Fruit fly (Drosophila melanogaster): ENCODE results near the gene CG31522.

CG31522 gene

DNA sequence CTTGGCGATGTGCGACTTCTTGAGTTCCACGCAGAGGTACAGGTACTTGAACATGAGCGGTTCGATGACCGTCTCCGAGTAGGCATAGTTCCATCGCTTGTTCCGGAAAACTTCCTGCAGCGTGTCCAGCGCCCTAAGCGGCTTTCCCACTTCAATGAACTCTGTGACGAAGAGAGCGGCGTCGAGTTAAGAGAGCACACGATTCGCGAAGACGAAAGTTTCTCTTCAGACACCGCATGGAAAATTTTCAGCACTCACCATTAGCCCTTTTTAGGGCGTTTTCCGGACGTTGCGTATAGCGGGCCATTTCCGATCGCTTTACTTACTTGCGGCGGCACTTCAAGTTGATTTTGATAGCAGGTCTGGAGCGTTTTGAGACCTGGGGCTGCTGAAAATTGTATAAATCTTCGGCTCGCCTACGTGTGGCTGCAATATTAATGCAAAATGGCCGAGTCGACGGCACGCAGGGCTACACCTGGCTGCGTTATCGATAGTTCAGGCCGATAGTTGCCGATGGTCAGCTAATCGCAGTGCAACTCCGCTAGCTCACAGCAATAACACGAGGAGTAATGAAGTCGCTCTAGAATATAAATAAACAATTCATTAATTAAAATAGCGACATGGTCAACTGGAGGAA is 29.1 kb downstream of the CG31522 start, which contains the start of the genes eIF3a and CG1074 (continued):
- no peak for TF ChIP-seq D19B (GFP tag; optimal IDR thresholded peaks at IDR 0.05)
- no peak for TF ChIP-seq Hmr (GFP tag; optimal IDR thresholded peaks at IDR 0.05)
- peak; percentile 15 for TF ChIP-seq CG7745 (tag; optimal IDR thresholded peaks at IDR 0.05)
- TF ChIP-seq oc (tag; optimal IDR thresholded peaks at IDR 0.05): no peak
- no peak for TF ChIP-seq seq (GFP tag; IDR thresholded peaks at IDR 0.05)
- peak; percentile 63; the same call in 1 of the 2 replicates for TF ChIP-seq CG11085 (GFP tag; IDR thresholded peaks at IDR 0.05)
- no peak for TF ChIP-seq CG6813 (GFP tag; optimal IDR thresholded peaks at IDR 0.05)
- TF ChIP-seq al (GFP tag; IDR thresholded peaks at IDR 0.05): peak; percentile 21; the same call in 1 of the 2 replicates
- TF ChIP-seq amos (GFP tag; IDR thresholded peaks at IDR 0.05; ENCODE audit: partially characterized antibody): peak; percentile 98
- peak; percentile 73 for TF ChIP-seq CG9797 (GFP tag; optimal IDR thresholded peaks at IDR 0.05)
- TF ChIP-seq Xrp1 (GFP tag; IDR thresholded peaks at IDR 0.05): peak; percentile 50
- TF ChIP-seq Asciz (GFP tag; optimal IDR thresholded peaks at IDR 0.05): no peak
- peak; percentile 99 for TF ChIP-seq bbx (GFP tag; IDR thresholded peaks at IDR 0.05; ENCODE audit: partially characterized antibody)
- TF ChIP-seq Dll (GFP tag; IDR thresholded peaks at IDR 0.05; ENCODE audit: partially characterized antibody): peak; percentile 91
- no peak for TF ChIP-seq kni (GFP tag; optimal IDR thresholded peaks at IDR 0.05)
- TF ChIP-seq CG7928 (GFP tag; optimal IDR thresholded peaks at IDR 0.05): peak; percentile 84
- TF ChIP-seq sc (optimal IDR thresholded peaks at IDR 0.05): no peak
- no peak for TF ChIP-seq sc (GFP tag; optimal IDR thresholded peaks at IDR 0.05)
- peak; percentile 60 for TF ChIP-seq schlank (tag; optimal IDR thresholded peaks at IDR 0.05)
- no peak for TF ChIP-seq CG4820 (GFP tag; optimal IDR thresholded peaks at IDR 0.05)
- no peak for TF ChIP-seq CG2889 (GFP tag; IDR thresholded peaks at IDR 0.05)
- TF ChIP-seq CG33213 (GFP tag; optimal IDR thresholded peaks at IDR 0.05): peak; percentile 78
- TF ChIP-seq zen (tag; optimal IDR thresholded peaks at IDR 0.05): peak; percentile 84
- peak; percentile 78 for TF ChIP-seq CG3281 (GFP tag; optimal IDR thresholded peaks at IDR 0.05)
- no peak for TF ChIP-seq wdn (GFP tag; IDR thresholded peaks at IDR 0.05)
- TF ChIP-seq sob (GFP tag; IDR thresholded peaks at IDR 0.05): peak; percentile 86
- TF ChIP-seq CG8281 (tag; optimal IDR thresholded peaks at IDR 0.05): no peak
- TF ChIP-seq Optix (GFP tag; IDR thresholded peaks at IDR 0.05): peak; percentile 60; the same call in 2 of the 3 replicates
- peak; percentile 96 for TF ChIP-seq inv (GFP tag; IDR thresholded peaks at IDR 0.05; ENCODE audit: partially characterized antibody)
- no peak for TF ChIP-seq CG17612 (GFP tag; IDR thresholded peaks at IDR 0.05)
- no peak for TF ChIP-seq CG1832 (GFP tag; optimal IDR thresholded peaks at IDR 0.05)
- TF ChIP-seq CG6689 (GFP tag; IDR thresholded peaks at IDR 0.05): 0 out of 2 replicates have a peak, but pooled peaks have one; percentile 13
- TF ChIP-seq tup (GFP tag; optimal IDR thresholded peaks at IDR 0.05): peak; percentile 10
- TF ChIP-seq ATbp (GFP tag; optimal IDR thresholded peaks at IDR 0.05): no peak
- TF ChIP-seq CG14050 (GFP tag; IDR thresholded peaks at IDR 0.05): 0 out of 3 replicates have a peak, but pooled peaks have one; percentile 34
- no peak for TF ChIP-seq ab (GFP tag; optimal IDR thresholded peaks at IDR 0.05)
- peak; percentile 98 for TF ChIP-seq CG7963 (GFP tag; IDR thresholded peaks at IDR 0.05; ENCODE audit: partially characterized antibody)
- TF ChIP-seq lilli (GFP tag; optimal IDR thresholded peaks at IDR 0.05): peak; percentile 79
- peak; percentile 51 for TF ChIP-seq luna (GFP tag; optimal IDR thresholded peaks at IDR 0.05)
- peak; percentile 51 for TF ChIP-seq CG4328 (GFP tag; optimal IDR thresholded peaks at IDR 0.05)
- peak; percentile 11 for TF ChIP-seq CG6854 (GFP tag; optimal IDR thresholded peaks at IDR 0.05)
- TF ChIP-seq CG10431 (GFP tag; optimal IDR thresholded peaks at IDR 0.05): peak; percentile 67
- peak; percentile 86 for TF ChIP-seq Sin3A (optimal IDR thresholded peaks at IDR 0.05)
- peak in 1 of 2 experiments; percentile 14 for TF ChIP-seq Eip74EF (GFP tag; optimal IDR thresholded peaks at IDR 0.05)
- TF ChIP-seq CG7271 (tag; optimal IDR thresholded peaks at IDR 0.05): peak; percentile 78
- peak; percentile 73 for TF ChIP-seq Side (GFP tag; optimal IDR thresholded peaks at IDR 0.05)
- peak; percentile 81 for TF ChIP-seq CG3847 (GFP tag; IDR thresholded peaks at IDR 0.05)
- peak; percentile 73 for TF ChIP-seq CG8089 (GFP tag; optimal IDR thresholded peaks at IDR 0.05)
- peak; percentile 55; the same call in 1 of the 2 replicates for TF ChIP-seq stc (GFP tag; IDR thresholded peaks at IDR 0.05)
